Worm (Caenorhabditis elegans): ENCODE results near the gene srt-14.
"Not testable (repeated sequence)": the region's sequence is repeated elsewhere in the genome, so short reads cannot be mapped to it uniquely, and the experiment has no call there.

DNA sequence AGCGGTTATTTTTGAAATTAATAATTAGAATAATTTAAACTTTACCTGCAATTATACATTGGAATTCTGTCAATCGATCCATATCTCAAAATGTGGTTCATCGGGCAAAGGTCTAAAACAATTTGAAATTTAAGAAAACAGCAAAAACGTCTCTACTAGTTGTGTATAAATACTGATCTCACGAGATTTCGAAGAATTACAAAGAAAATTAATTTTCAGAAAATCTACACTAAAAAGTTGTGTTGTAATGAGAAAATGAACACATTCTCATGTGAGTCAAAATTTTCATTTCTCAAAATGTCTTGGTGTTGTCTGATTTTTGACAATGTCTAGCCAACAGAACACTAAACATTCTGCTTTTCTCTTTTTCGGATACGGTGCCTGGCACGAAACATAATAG is 25.3 kb upstream of the srt-14 start, which contains the start of gene srt-37:
- TF ChIP-seq ama-1 (optimal IDR thresholded peaks at IDR 0.05); flt-1 (GFP tag; IDR thresholded peaks at IDR 0.05); hmg-4 (GFP tag; optimal IDR thresholded peaks at IDR 0.05); tbx-37 (GFP tag; conservative IDR thresholded peaks at IDR 0.05); ceh-13 (GFP tag; optimal IDR thresholded peaks at IDR 0.05); scrt-1 (GFP tag; IDR thresholded peaks at IDR 0.05); hnd-1 (tag; optimal IDR thresholded peaks at IDR 0.05); aly-1 (tag; optimal IDR thresholded peaks at IDR 0.05); F13C5.2 (tag; optimal IDR thresholded peaks at IDR 0.05): not testable (repeated sequence)
